Worm (Caenorhabditis elegans): ENCODE data around the gene rpia-1.

rpia-1 gene

DNA sequence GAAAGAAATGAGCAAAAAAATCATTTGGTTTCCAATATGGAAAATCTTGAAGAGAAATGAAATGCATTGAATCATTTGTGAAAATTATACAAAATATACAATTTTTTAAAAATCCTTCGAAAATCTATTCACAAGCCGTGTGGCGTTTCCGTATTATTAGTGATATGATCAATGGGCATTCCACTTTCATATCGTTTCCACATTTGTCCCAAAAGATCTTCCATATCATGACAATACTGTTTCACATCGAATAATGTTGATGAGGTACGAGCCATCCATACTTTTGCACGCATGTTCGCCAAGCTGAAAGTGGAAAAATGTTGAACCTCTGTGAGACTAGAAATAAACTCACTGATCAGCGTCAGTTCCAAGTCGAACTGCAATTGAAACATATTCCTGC lies 23.4 kb downstream of the rpia-1 start:
- no peak for TF ChIP-seq tbx-7 (tag; optimal IDR thresholded peaks at IDR 0.05)
- TF ChIP-seq fax-1 (tag; optimal IDR thresholded peaks at IDR 0.05) = no peak
- TF ChIP-seq fkh-10 (GFP tag; optimal IDR thresholded peaks at IDR 0.05) = no peak
- no peak for TF ChIP-seq unc-3 (GFP tag; conservative IDR thresholded peaks at IDR 0.05)
- TF ChIP-seq unc-3 (tag; optimal IDR thresholded peaks at IDR 0.05) = no peak
- no peak for TF ChIP-seq unc-55 (GFP tag; optimal IDR thresholded peaks at IDR 0.05)
- no peak for TF ChIP-seq ttx-3 (tag; optimal IDR thresholded peaks at IDR 0.05)
- no peak for TF ChIP-seq tbx-2 (tag; optimal IDR thresholded peaks at IDR 0.05)
- no peak for TF ChIP-seq ceh-48 (tag; optimal IDR thresholded peaks at IDR 0.05)
- TF ChIP-seq pag-3 (tag; optimal IDR thresholded peaks at IDR 0.05; ENCODE audit: borderline replicate concordance) = no peak
- no peak for TF ChIP-seq lim-6 (tag; optimal IDR thresholded peaks at IDR 0.05)
- TF ChIP-seq T23F11.4 (GFP tag; optimal IDR thresholded peaks at IDR 0.05) = no peak
- no peak for TF ChIP-seq dmd-4 (tag; optimal IDR thresholded peaks at IDR 0.05; ENCODE audit: borderline replicate concordance)
- no peak for TF ChIP-seq rnt-1 (tag; optimal IDR thresholded peaks at IDR 0.05)
- no peak for TF ChIP-seq dve-1 (tag; optimal IDR thresholded peaks at IDR 0.05)
- no peak for TF ChIP-seq ceh-45 (GFP tag; IDR thresholded peaks at IDR 0.05)
- no peak for TF ChIP-seq che-1 (tag; optimal IDR thresholded peaks at IDR 0.05)

DNA sequence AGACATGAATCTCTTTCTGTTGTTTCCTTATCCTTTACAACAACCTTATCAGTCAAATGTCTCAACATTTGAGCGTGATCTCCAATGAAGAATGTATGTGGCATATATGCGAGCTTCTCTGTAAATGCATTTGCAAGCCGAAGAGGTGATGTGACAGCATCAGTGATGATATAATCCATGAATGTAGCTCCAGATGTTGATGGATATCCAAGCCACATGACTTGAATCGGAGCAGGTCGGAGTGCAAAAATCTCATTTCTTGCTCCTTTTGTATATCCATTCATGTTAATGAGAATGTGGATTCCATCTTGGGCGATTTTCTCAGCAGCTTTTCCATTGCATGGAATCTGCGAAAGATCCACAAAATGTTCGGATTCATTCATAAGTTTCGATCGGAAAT lies 25.3 kb downstream of the rpia-1 start:
- TF ChIP-seq ceh-24 (tag; optimal IDR thresholded peaks at IDR 0.05) (no peak), elt-4 (tag; optimal IDR thresholded peaks at IDR 0.05) (no peak), K02D7.2 (tag; optimal IDR thresholded peaks at IDR 0.05) (no peak), F13H6.1 (tag; optimal IDR thresholded peaks at IDR 0.05) (no peak), ceh-45 (GFP tag; IDR thresholded peaks at IDR 0.05) (no peak), pqm-1 (tag; optimal IDR thresholded peaks at IDR 0.05) (no peak), ceh-9 (tag; optimal IDR thresholded peaks at IDR 0.05) (no peak), fkh-10 (GFP tag; optimal IDR thresholded peaks at IDR 0.05) (no peak), ceh-19 (GFP tag; optimal IDR thresholded peaks at IDR 0.05) (no peak), pros-1 (tag; optimal IDR thresholded peaks at IDR 0.05) (no peak), hlh-8 (tag; optimal IDR thresholded peaks at IDR 0.05) (no peak), lim-6 (tag; optimal IDR thresholded peaks at IDR 0.05) (no peak), hlh-13 (GFP tag; optimal IDR thresholded peaks at IDR 0.05) (no peak), pag-3 (tag; optimal IDR thresholded peaks at IDR 0.05; ENCODE audit: borderline replicate concordance) (no peak), hlh-6 (tag; optimal IDR thresholded peaks at IDR 0.05) (no peak), K09A11.1 (tag; optimal IDR thresholded peaks at IDR 0.05; ENCODE audit: insufficient read depth) (no peak), odd-2 (tag; optimal IDR thresholded peaks at IDR 0.05) (no peak)

DNA sequence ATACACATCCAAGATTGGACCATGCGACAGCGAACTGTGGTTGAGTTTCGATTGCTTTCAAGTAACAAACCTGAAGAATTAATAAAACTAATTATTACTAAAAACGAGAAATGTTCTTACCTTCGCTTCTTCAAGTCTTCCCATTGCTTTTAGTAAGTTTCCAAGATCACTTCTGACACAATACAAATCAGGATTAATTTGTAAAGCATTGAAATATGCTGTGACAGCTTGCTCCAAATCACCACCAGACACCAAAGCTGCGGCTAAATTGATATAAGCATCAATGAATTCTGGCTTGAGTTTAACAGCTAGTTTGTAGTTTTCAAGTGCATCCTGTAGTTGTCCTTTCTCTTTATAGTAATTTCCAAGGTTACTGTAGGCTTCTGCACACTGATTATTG lies 27.2 kb downstream of the rpia-1 start:
- TF ChIP-seq lin-11 (tag; optimal IDR thresholded peaks at IDR 0.05) = no peak
- no peak for TF ChIP-seq sdc-2 (tag; optimal IDR thresholded peaks at IDR 0.05)
- no peak for TF ChIP-seq dmd-4 (tag; optimal IDR thresholded peaks at IDR 0.05; ENCODE audit: borderline replicate concordance)
- TF ChIP-seq nhr-11 (tag; optimal IDR thresholded peaks at IDR 0.05) = no peak
- no peak for TF ChIP-seq ztf-16 (tag; optimal IDR thresholded peaks at IDR 0.05)

DNA sequence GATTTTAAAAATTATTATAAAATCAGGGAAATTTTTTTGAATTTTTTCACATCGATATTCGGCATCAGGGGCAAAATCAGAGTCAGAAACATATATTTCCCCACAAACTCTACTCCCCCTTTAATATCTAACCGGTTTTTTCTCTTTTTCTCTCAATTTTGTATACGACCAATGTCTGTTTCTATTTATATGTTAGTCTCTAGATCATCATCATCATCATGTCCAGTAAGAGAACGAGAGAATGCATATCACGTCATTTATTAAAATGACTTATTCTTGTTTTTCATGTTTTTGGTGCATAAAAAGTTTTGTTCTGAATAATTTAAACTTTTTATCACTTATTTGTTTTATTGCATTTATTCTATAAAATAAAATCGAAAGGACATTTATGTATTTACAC lies 29.6 kb downstream of the rpia-1 start:
- TF ChIP-seq rnt-1 (tag; optimal IDR thresholded peaks at IDR 0.05) = no peak
- TF ChIP-seq hlh-13 (GFP tag; optimal IDR thresholded peaks at IDR 0.05) = no peak
- TF ChIP-seq pqm-1 (tag; optimal IDR thresholded peaks at IDR 0.05) = no peak
- TF ChIP-seq tbx-2 (tag; optimal IDR thresholded peaks at IDR 0.05) = no peak
- TF ChIP-seq sdc-2 (tag; optimal IDR thresholded peaks at IDR 0.05) = no peak
- TF ChIP-seq unc-55 (GFP tag; optimal IDR thresholded peaks at IDR 0.05) = no peak
- TF ChIP-seq ceh-48 (tag; optimal IDR thresholded peaks at IDR 0.05) = no peak
- TF ChIP-seq pros-1 (tag; optimal IDR thresholded peaks at IDR 0.05) = no peak
- TF ChIP-seq ets-4 (tag; optimal IDR thresholded peaks at IDR 0.05) = no peak
- TF ChIP-seq dmd-4 (tag; optimal IDR thresholded peaks at IDR 0.05; ENCODE audit: borderline replicate concordance) = no peak
- no peak for TF ChIP-seq pax-1 (tag; optimal IDR thresholded peaks at IDR 0.05)
- no peak for TF ChIP-seq ztf-16 (tag; optimal IDR thresholded peaks at IDR 0.05)
- no peak for TF ChIP-seq ref-2 (tag; optimal IDR thresholded peaks at IDR 0.05)

Measured in whole organism, late embryonic.